Fruit fly (Drosophila melanogaster) whole organism, adult: ENCODE results near the gene CG13946.

Experiments used
- CG7045 ChIP-seq: fragments of 200-800 bp; sonication (Bioruptor generic); optimal IDR thresholded peaks from 2 replicates; lab custom pipeline; 2017; ENCODE audit warnings: missing biosample characterization, mild to moderate bottlenecking, missing genetic modification characterization
- Clk ChIP-seq: fragments of 200-800 bp; sonication (Bioruptor generic); optimal IDR thresholded peaks from 2 replicates; lab custom pipeline; 2017; ENCODE audit warnings: missing biosample characterization, missing genetic modification characterization
- bab1 ChIP-seq: fragments of 200-800 bp; sonication (Bioruptor generic); optimal IDR thresholded peaks from 3 replicates; lab custom pipeline; 2019; ENCODE audit warnings: missing biosample characterization, mild to moderate bottlenecking, missing genetic modification characterization, moderate library complexity
- cnc ChIP-seq, 2 experiments: fragments of >200 bp; optimal IDR thresholded peaks; 2 replicates each; lab custom pipeline; 2017
- kay ChIP-seq: fragments of 200-800 bp; sonication (Bioruptor generic); peaks from one replicate; lab custom pipeline; 2016; ENCODE audit warnings: missing biosample characterization, missing genetic modification characterization, borderline replicate concordance
- ovo ChIP-seq: fragments of 200-800 bp; sonication (Bioruptor generic); optimal IDR thresholded peaks from 2 replicates; lab custom pipeline; 2016; ENCODE audit warnings: missing biosample characterization, missing genetic modification characterization
- tj ChIP-seq: fragments of 200-800 bp; sonication (Bioruptor generic); optimal IDR thresholded peaks from 3 replicates; lab custom pipeline; 2017; ENCODE audit warnings: missing biosample characterization, mild to moderate bottlenecking, missing genetic modification characterization, moderate library complexity

- no peak for TF ChIP-seq tj (GFP tag; lab: Kevin White, UChicago)
- no peak for TF ChIP-seq kay (GFP tag; lab: Kevin White, UChicago)
- no peak for TF ChIP-seq CG7045 (GFP tag; lab: Kevin White, UChicago)
- TF ChIP-seq Clk (GFP tag; lab: Kevin White, UChicago), result no peak
- no peak for TF ChIP-seq ovo
- TF ChIP-seq cnc (optimal IDR thresholded peaks at IDR 0.05; lab: Kevin White, UChicago), result no peak
- no peak for TF ChIP-seq bab1
These were observed at the start of gene CG13946 for dm6 chr2L:776236-776635.
